Fruit fly (Drosophila melanogaster) whole organism: ENCODE measurements around the gene Smvt.

ENCODE experiments used
- CG8478 ChIP-seq: fragments of >200 bp; optimal IDR thresholded peaks from 2 replicates; lab custom pipeline; 2018; ENCODE audit warnings: inconsistent platforms
- Dll ChIP-seq: fragments of >200 bp; optimal IDR thresholded peaks from 2 replicates; lab custom pipeline; 2017
- pan ChIP-seq: fragments of >200 bp; optimal IDR thresholded peaks from 2 replicates; lab custom pipeline; 2017

DNA sequence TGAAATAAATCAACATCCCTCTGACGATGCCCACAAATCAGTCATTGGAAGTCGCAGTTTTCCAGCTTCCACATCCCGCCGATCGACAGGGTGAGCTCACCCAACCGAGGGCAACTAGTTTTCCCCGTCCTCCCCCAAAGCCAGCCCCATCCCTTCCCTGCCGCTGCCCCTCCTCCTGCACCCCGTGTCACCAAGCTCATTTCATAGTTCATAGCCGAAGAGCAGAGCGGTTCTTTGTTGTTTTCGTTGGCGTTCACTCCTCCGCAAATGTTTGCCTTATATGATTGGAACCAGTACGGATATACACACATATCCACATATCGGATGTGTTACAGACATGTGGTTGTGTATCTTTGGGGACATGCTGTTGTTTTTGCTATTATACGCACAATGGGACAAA, 41.3 kb downstream of the Smvt start:
- TF ChIP-seq Dll (lab: Kevin White, UChicago): no peak
- no peak for TF ChIP-seq CG8478 (lab: Kevin White, UChicago)
- TF ChIP-seq pan (lab: Kevin White, UChicago): no peak
